Fruit fly (Drosophila melanogaster) whole organism, pupa: ENCODE results near the gene CG3008.

ENCODE experiments used
- CG13204 ChIP-seq: fragments of 200-800 bp; sonication (Bioruptor generic); optimal IDR thresholded peaks from 2 replicates; lab custom pipeline; 2018; ENCODE audit warnings: missing biosample characterization, mild to moderate bottlenecking, missing genetic modification characterization, moderate library complexity
- CG32121 ChIP-seq: fragments of 200-800 bp; sonication (Bioruptor generic); IDR thresholded peaks from 2 replicates; pipeline ENCODE4 v1.3.6; 2022; ENCODE audit warnings: missing biosample characterization, missing genetic modification characterization
- CG8159 ChIP-seq: fragments of 200-800 bp; sonication (Bioruptor generic); optimal IDR thresholded peaks from 3 replicates; lab custom pipeline; 2018; ENCODE audit warnings: missing biosample characterization, mild to moderate bottlenecking, missing genetic modification characterization, moderate library complexity
- CG8301 ChIP-seq: fragments of 200-800 bp; sonication (Bioruptor generic); optimal IDR thresholded peaks from 2 replicates; lab custom pipeline; 2018; ENCODE audit warnings: missing biosample characterization, mild to moderate bottlenecking, missing genetic modification characterization

- TF ChIP-seq CG32121 (GFP tag; lab: Robert Waterston, UW) (peak; percentile 100), CG8159 (tag; lab: Kevin White, UChicago) (peak; percentile 97), CG13204 (no peak), CG8301 (tag; lab: Kevin White, UChicago) (peak; percentile 100)
Measured at dm6 chr2L:4837772-4838397, 45.2 kb upstream of the CG3008 start, which contains the start of the genes tank and CG12194.
